Fruit fly (Drosophila melanogaster): ENCODE measurements at regions not wholly inside any gene's neighbourhood (a gene's known extent, or its start where the extent isn't known, plus 50 kb on each side); places are given as distances from the start of the nearest gene placed in this dataset.
A peak's percentile ranks its signal among the peaks of the same experiment; 100 is the strongest.

DNA sequence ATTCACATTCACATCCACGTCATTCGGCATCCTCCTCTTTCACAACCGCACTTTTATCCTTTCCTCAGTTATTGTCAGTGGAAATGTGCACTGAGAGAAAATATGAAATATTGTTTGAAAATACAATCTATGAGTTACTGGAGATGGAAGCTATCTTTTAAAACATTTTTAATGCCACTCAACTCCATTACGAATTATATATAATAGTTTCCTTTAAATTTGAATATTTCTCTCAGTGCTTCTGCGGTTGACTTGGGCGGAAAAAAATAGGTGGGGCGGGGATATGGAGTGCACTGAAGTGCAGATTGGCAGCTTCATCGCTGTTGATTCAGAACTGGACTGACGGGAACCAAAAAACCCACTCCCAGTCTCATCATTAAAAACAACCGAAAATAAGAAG is 55.7 kb downstream of the Or67d start (continued):
- peak; percentile 41; the same call in 1 of the 2 replicates for TF ChIP-seq CG17328 (GFP tag; IDR thresholded peaks at IDR 0.05)
- TF ChIP-seq CG12391 (tag; optimal IDR thresholded peaks at IDR 0.05), result peak; percentile 24
- TF ChIP-seq ken (GFP tag; IDR thresholded peaks at IDR 0.05), result no peak
- TF ChIP-seq sisA (GFP tag; IDR thresholded peaks at IDR 0.05), result peak; percentile 34; the same call in 1 of the 2 replicates
- TF ChIP-seq Sox102F (GFP tag; optimal IDR thresholded peaks at IDR 0.05), result peak; percentile 33
- TF ChIP-seq z (GFP tag; IDR thresholded peaks at IDR 0.05), result 0 out of 3 replicates have a peak, but pooled peaks have one; percentile 26
- TF ChIP-seq CG18764 (GFP tag; optimal IDR thresholded peaks at IDR 0.05), result no peak
- no peak for TF ChIP-seq CG8359 (GFP tag; optimal IDR thresholded peaks at IDR 0.05; ENCODE audit: borderline replicate concordance)
- peak; percentile 1 for TF ChIP-seq Blimp-1 (GFP tag; optimal IDR thresholded peaks at IDR 0.05)
- peak; percentile 23 for TF ChIP-seq Ssrp (tag; optimal IDR thresholded peaks at IDR 0.05)
- TF ChIP-seq unpg (GFP tag; optimal IDR thresholded peaks at IDR 0.05), result peak; percentile 19
- TF ChIP-seq CG18262 (tag; optimal IDR thresholded peaks at IDR 0.05), result peak; percentile 26
- TF ChIP-seq CG10462 (GFP tag; optimal IDR thresholded peaks at IDR 0.05), result no peak
- no peak for TF ChIP-seq H15 (GFP tag; IDR thresholded peaks at IDR 0.05)
- 0 out of 2 replicates have a peak, but pooled peaks have one; percentile 33 for TF ChIP-seq vvl (GFP tag; IDR thresholded peaks at IDR 0.05)
- TF ChIP-seq dmrt11E (tag; optimal IDR thresholded peaks at IDR 0.05), result peak; percentile 59
- peak; percentile 71 for TF ChIP-seq sens (GFP tag)

DNA sequence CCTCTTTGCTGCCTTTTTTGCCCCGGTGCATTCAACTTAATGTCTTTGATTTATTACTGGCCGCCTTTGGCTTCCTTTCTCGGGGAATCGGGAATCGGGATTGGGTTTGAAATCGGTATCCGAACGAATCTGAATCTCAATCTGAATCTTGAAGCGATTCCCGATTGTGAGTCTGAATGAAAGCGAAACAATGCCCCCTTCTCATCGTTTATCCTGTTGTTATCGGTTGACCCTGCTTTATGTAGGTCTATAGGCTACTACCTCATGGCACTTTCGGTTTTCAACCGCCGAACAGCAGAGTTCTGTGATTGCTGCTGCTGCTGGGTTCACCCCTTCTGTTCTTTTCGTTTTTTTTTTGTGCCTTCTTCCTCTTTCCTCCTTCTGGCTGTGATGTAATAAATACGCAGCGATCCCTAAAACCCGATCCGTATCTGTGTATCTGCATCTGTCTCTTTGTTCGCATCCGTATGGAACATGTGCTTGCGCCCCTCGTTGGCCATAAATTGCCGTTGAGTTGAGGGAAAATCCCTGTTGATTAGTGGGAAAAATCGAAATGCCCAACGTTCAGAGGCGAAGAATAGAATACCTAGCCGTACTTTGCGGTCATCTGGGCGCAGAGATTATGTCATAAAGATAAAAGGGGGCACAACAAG is 57.5 kb downstream of the Or67d start:
- TF ChIP-seq ac (GFP tag; optimal IDR thresholded peaks at IDR 0.05) (peak; percentile 55), CG5180 (GFP tag; optimal IDR thresholded peaks at IDR 0.05) (no peak), ara (GFP tag; IDR thresholded peaks at IDR 0.05) (0 out of 2 replicates have a peak, but pooled peaks have one; percentile 4), pros (GFP tag; optimal IDR thresholded peaks at IDR 0.05) (peak; percentile 37), CG2199 (GFP tag; IDR thresholded peaks at IDR 0.05) (peak; percentile 44; the same call in 1 of the 3 replicates), Pdp1 (GFP tag; optimal IDR thresholded peaks at IDR 0.05) (peak in 1 of 2 experiments; percentile 5), CG1792 (GFP tag; optimal IDR thresholded peaks at IDR 0.05) (no peak), CG14965 (GFP tag; optimal IDR thresholded peaks at IDR 0.05; ENCODE audit: borderline replicate concordance) (no peak), sna (GFP tag; IDR thresholded peaks at IDR 0.05; ENCODE audit: partially characterized antibody) (no peak), C15 (GFP tag; IDR thresholded peaks at IDR 0.05) (no peak), Med (GFP tag) (no peak), pho (GFP tag; optimal IDR thresholded peaks at IDR 0.05) (no peak), twi (tag; optimal IDR thresholded peaks at IDR 0.05) (peak; percentile 94), Xrp1 (GFP tag; IDR thresholded peaks at IDR 0.05) (no peak), lab (GFP tag; optimal IDR thresholded peaks at IDR 0.05) (no peak), CG17385 (GFP tag; optimal IDR thresholded peaks at IDR 0.05) (peak; percentile 58), en (GFP tag; optimal IDR thresholded peaks at IDR 0.05) (no peak), cato (GFP tag; optimal IDR thresholded peaks at IDR 0.05; ENCODE audit: borderline replicate concordance) (no peak), Blimp-1 (GFP tag; optimal IDR thresholded peaks at IDR 0.05) (peak; percentile 59), HHEX (GFP tag; optimal IDR thresholded peaks at IDR 0.05) (no peak), tll (GFP tag; optimal IDR thresholded peaks at IDR 0.05) (peak in 1 of 2 experiments; percentile 57), kni (GFP tag; optimal IDR thresholded peaks at IDR 0.05) (peak; percentile 90), run (tag; optimal IDR thresholded peaks at IDR 0.05) (peak; percentile 33), Stat92E (GFP tag; optimal IDR thresholded peaks at IDR 0.05) (peak in 1 of 3 experiments; percentile 58), cad (GFP tag; optimal IDR thresholded peaks at IDR 0.05) (peak; percentile 73), CG13894 (tag; optimal IDR thresholded peaks at IDR 0.05) (peak; percentile 49), Kr (GFP tag; optimal IDR thresholded peaks at IDR 0.05) (peak; percentile 97), sqz (GFP tag; optimal IDR thresholded peaks at IDR 0.05) (peak; percentile 29), CG15479 (GFP tag; optimal IDR thresholded peaks at IDR 0.05) (peak; percentile 37), D (optimal IDR thresholded peaks at IDR 0.05) (peak; percentile 33), D (GFP tag; optimal IDR thresholded peaks at IDR 0.05) (no peak), grn (GFP tag; optimal IDR thresholded peaks at IDR 0.05) (peak; percentile 94)
